Fruit fly (Drosophila melanogaster): Measurements from ENCODE around the gene CG10357.

DNA sequence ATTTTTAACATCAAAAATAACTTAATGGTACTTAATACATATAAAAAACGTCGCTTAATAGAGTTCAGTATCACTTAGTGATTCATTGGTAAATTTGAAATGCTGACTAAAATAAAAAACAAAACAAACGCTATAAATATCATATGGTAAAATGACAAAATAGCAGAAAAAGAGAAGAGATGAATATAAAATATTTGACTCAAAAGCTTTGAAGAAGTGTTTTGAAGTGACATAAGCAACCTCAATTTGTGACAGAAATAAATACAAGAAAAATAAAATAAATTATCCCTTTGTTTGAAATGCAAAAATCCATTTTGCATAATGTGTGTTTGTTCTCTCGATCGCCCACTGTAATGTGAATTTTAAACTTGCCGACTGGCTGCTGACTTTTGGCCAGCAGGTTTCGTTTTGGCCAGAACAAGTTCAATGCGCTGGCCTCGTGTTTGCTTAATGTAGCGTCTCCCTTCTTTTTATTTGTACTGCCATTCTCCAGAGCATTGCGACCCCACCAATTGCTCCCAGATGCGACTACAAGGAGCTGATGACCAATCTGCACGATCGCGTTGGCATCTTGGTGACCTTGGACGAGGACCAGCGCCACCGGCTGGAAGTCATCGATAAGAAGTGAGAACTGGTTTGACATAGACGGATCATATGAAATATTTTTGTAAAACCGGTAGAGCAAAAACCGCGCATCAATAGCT is 2.4 kb upstream of the CG10357 start:
- TF ChIP-seq Myc (optimal IDR thresholded peaks at IDR 0.05) (no peak), psq (optimal IDR thresholded peaks at IDR 0.05) (no peak), Sin3A (optimal IDR thresholded peaks at IDR 0.05) (no peak), h (optimal IDR thresholded peaks at IDR 0.05) (no peak), insv (optimal IDR thresholded peaks at IDR 0.05) (no peak), ttk (optimal IDR thresholded peaks at IDR 0.05) (no peak)
